Worm (Caenorhabditis elegans) whole organism, dauer: Measurements from ENCODE around the gene srz-20.

Source experiments
- unc-62 ChIP-seq: sonication (generic microtip); optimal IDR thresholded peaks from 2 replicates; lab custom pipeline; 2017; ENCODE audit warnings: missing biosample characterization, missing genetic modification reagents, missing genetic modification characterization

srz-20 gene

DNA sequence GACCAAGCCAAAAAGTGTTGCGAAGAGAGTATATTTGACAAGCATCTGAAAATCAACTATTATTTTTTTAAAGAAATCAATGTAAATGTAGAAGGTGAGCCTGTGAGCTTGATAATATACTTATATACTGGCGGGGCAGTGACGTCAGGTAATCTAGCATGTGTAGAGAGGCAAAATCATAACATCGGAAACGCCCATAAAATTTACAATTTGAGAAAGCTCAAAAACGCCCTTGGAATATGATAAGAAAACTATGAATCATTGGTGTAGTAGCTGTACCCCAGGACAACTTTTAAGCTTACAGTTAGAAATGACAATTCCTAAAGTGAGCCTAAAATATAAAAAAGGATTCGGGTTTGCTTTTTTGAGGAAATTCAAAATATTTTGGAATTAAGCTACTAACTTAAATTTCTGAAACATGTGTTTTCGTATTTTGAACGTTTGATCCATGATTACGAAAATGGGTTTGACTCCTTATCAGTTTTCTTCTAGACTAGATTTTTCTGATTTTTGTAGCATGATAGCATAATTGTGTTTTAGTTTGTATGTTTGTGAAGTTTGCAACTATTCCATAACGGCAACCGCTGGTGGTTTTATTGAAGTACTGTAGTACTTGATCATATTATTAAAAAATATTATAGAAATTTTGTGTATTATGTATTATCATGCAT is 26.4 kb downstream of the srz-20 start, which contains the start of gene clec-174:
TSS of gene clec-174 (minus strand) at position 51 of the 671 bp plus-strand sequence.
- no peak for TF ChIP-seq unc-62 (GFP tag; lab: Kevin White, UChicago)

DNA sequence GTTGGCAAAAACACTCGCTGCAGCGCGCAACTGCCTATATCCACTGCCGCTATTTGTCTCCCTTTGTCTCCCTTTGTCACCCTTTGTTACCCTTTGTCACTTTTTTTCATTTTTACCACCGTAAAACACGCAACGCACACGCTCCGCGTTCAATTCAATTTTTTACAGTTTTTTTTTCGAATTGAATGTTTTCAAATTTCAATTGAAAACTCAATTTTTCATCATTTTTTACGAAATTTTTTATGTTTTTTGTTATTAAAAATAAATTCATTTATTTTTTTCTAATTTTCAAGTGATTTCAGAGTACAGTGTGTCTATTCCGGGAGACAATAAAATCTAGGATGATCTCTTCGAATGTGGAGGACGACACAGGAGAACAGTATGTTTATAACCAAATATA is 27.6 kb downstream of the srz-20 start, which contains the start of gene Y46C8AL.11:
TSS of gene Y46C8AL.11 (plus strand) at position 301 of the 400 bp plus-strand sequence.
- no peak for TF ChIP-seq unc-62 (GFP tag; lab: Kevin White, UChicago)

DNA sequence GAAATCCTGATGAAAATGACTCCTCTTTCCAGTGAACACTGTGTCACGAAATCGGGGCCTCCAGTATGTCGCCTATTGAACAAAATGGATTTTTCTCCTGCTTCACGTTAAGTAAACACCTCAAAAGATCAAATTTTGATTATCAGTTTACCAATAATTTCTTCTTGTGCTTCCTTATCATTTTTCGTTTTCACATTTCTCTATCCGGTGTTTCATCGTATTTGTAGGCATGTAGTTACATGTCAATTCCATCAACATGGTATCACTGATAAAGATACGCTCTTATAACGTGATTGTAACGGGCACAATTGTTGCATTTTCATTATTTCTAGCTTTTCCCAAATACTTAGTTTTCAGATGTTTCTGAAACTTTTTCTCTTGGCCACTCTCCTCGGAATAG is 29.1 kb downstream of the srz-20 start, which contains the start of gene clec-72:
TSS of gene clec-72 (plus strand) at position 358 of the 400 bp plus-strand sequence.
- no peak for TF ChIP-seq unc-62 (GFP tag; lab: Kevin White, UChicago)

DNA sequence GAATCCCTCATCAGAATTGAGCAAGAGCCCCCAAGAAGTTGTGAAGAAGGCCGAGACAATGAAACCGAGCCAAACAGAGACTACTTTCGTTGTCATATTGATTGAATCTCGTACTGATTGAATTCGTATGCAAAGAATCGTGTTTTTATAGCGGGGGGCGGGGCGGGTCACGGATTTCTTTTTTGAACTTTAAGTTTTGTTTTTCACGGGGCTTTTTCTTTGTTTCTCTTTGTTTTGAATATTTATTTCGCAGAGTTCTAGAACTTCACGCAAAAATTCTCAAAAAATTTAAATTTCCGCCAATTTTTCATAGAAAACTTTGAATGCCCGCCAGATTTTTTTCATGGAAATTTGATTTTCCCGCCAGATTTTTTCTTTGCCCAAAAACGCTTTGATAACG is 40.7 kb downstream of the srz-20 start, which contains the start of gene clec-73:
TSS of gene clec-73 (minus strand) at position 101 of the 400 bp plus-strand sequence.
- no peak for TF ChIP-seq unc-62 (GFP tag; lab: Kevin White, UChicago)

DNA sequence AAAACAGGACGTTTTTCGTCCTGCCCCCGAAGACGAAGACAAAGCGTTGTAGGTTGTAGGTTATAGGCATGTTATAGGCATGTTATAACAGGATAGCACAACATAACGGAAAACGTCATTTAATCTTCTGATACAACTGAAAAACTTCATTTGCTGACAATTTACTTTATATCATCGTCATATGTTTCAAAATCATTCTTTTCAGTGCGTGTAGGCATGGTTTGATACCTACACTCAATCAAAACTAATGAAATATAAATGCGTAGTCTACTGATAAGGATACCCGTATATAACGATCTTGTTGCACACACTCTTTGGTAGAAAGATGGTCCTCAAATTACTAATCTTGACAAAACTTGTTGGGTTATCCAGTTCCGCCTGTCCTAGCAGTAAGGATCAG is 41.3 kb downstream of the srz-20 start, which contains the start of gene clec-74:
TSS of gene clec-74 (plus strand) at position 301 of the 400 bp plus-strand sequence.
- TF ChIP-seq unc-62 (GFP tag; lab: Kevin White, UChicago), result no peak

DNA sequence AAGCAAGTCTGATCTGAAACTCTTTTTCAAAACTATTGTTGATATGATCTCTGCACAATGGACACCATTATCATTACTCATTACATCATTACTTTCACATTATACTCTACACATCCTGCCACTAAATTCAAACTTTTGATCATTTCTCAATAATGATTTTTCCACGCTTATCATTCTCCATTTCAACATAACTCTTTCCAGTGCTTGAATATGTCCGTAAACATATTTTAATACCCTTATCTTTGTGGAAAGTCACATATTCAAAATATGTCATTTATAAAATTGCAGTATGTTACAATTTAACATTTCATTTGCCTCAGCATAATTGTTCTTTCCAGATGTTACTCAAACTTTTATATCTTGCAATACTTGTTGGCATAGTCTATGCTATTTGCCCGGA is 45.0 kb downstream of the srz-20 start, which contains the start of gene clec-75:
TSS of gene clec-75 (plus strand) at position 339 of the 400 bp plus-strand sequence.
- TF ChIP-seq unc-62 (GFP tag; lab: Kevin White, UChicago), result no peak

DNA sequence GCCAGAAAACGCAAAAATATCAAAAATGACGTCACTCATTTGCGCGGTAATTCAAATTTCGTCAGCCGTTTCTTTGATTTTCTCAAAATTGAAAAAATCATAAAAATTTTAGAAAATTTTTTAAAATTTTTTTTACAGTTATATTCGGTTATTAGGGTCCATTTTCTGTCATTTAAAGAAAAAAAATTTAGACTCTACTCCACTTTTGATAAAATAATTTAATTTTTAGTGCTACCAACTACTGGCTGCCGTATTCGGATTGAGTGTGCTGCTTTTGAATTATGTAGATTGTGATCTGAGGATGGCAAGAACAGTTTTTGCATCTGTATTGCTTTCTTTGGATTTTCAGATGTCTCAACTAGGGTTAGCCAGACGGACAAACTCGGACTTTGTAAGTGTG is 47.2 kb downstream of the srz-20 start, which contains the start of gene Y46C8AM.1:
TSS of gene Y46C8AM.1 (plus strand) at position 301 of the 400 bp plus-strand sequence.
- no peak for TF ChIP-seq unc-62 (GFP tag; lab: Kevin White, UChicago)

DNA sequence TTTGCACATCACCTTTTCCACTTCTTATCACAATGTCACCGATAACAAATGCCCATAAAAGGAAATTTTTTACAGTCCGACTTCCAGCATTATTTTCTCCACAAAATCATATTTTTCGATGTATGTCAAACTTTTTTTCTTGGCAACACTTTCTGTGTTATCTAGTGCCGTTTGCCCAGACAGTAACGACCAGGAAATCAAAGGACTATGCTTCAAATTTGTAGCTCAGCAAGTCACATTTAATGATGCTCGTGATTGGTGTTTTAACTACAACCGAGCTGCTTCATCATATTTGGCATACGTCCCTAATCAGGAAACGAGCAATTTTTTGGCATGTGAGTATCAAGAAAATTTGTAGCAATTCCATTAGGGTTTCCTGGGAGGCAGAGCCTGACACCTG is 48.1 kb downstream of the srz-20 start:
- TF ChIP-seq unc-62 (GFP tag; lab: Kevin White, UChicago), result no peak

DNA sequence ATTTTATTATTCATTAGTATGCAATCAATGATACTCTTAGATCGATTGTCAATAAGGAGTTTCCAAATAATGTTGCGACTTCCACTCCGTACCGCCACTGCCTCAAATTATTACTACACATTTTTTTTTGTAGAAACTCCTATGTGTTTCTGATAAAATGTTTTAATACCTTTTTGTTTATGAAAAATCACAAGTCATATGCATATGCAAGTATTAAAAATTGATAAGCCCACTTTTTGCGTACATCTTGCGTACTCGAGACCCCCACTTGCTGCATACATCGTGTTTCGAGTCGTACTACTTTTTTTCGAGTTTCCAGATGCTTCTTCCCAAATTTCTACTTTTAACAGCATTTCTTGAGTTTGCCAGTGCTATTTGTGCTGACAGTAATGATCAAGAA is 49.6 kb downstream of the srz-20 start, which contains the start of gene clec-76:
TSS of gene clec-76 (plus strand) at position 234 of the 400 bp plus-strand sequence.
- TF ChIP-seq unc-62 (GFP tag; lab: Kevin White, UChicago), result no peak
